Fruit fly (Drosophila melanogaster) whole organism, embryonic: ENCODE results near the gene mia.

Experiments used
- Abd-B ChIP-seq: fragments of 200-800 bp; sonication (Bioruptor generic); optimal IDR thresholded peaks from 2 replicates; lab custom pipeline; 2018; ENCODE audit warnings: missing biosample characterization, mild to moderate bottlenecking, missing genetic modification characterization, moderate library complexity
- Ada2b ChIP-seq: fragments of 200-800 bp; sonication (Bioruptor generic); IDR thresholded peaks from 2 replicates; pipeline ENCODE4 v1.3.6; 2022; ENCODE audit warnings: missing biosample characterization, missing genetic modification characterization
- Antp ChIP-seq: fragments of 200-800 bp; sonication (Bioruptor generic); optimal IDR thresholded peaks from 3 replicates; lab custom pipeline; 2016; ENCODE audit warnings: missing biosample characterization, missing genetic modification characterization
- Atf-2 ChIP-seq: fragments of 200-800 bp; sonication (Bioruptor generic); optimal IDR thresholded peaks from 2 replicates; lab custom pipeline; 2016; ENCODE audit warnings: missing biosample characterization, missing genetic modification characterization
- Blimp-1 ChIP-seq: fragments of 200-800 bp; sonication (Bioruptor generic); optimal IDR thresholded peaks from 3 replicates; lab custom pipeline; 2018; ENCODE audit warnings: missing biosample characterization, missing genetic modification characterization, mild to moderate bottlenecking, moderate library complexity, missing genetic modification reagents
- C15 ChIP-seq: fragments of 200-800 bp; sonication (Bioruptor generic); IDR thresholded peaks from 3 replicates; pipeline ENCODE4 v1.3.6; 2022; ENCODE audit warnings: missing biosample characterization, missing genetic modification characterization
- CG10267 ChIP-seq: fragments of 200-800 bp; sonication (Bioruptor generic); optimal IDR thresholded peaks from 2 replicates; lab custom pipeline; 2018; ENCODE audit warnings: missing biosample characterization, mild to moderate bottlenecking, missing genetic modification characterization, moderate library complexity
- CG10543 ChIP-seq: fragments of 200-800 bp; sonication (Bioruptor generic); optimal IDR thresholded peaks from 3 replicates; lab custom pipeline; 2017; ENCODE audit warnings: missing biosample characterization, mild to moderate bottlenecking, missing genetic modification characterization, moderate library complexity
- CG13287 ChIP-seq: fragments of 200-800 bp; sonication (Bioruptor generic); IDR thresholded peaks from 2 replicates; pipeline ENCODE4 v1.3.6; 2022; ENCODE audit warnings: missing biosample characterization, missing genetic modification characterization; ENCODE audit not compliant: partially characterized antibody
- CG13296 ChIP-seq: fragments of 200-800 bp; sonication (Bioruptor generic); optimal IDR thresholded peaks from 3 replicates; lab custom pipeline; 2018; ENCODE audit warnings: missing biosample characterization, mild to moderate bottlenecking, missing genetic modification characterization
- CG15514 ChIP-seq: fragments of 200-800 bp; sonication (Bioruptor generic); optimal IDR thresholded peaks from 3 replicates; lab custom pipeline; 2017; ENCODE audit warnings: missing biosample characterization, missing genetic modification characterization, mild to moderate bottlenecking, moderate library complexity, missing genetic modification reagents
- CG17328 ChIP-seq: fragments of 200-800 bp; sonication (Bioruptor generic); IDR thresholded peaks from 2 replicates; pipeline ENCODE4 v1.3.6; 2022; ENCODE audit warnings: missing biosample characterization, missing genetic modification characterization
- CG5180 ChIP-seq: fragments of 200-800 bp; sonication (Bioruptor generic); optimal IDR thresholded peaks from 3 replicates; lab custom pipeline; 2017; ENCODE audit warnings: missing biosample characterization, missing genetic modification characterization, mild to moderate bottlenecking, moderate library complexity, missing genetic modification reagents
- CG8924 ChIP-seq: fragments of 200-800 bp; optimal IDR thresholded peaks from 3 replicates; lab custom pipeline; 2019; ENCODE audit warnings: missing biosample characterization, mild to moderate bottlenecking, missing genetic modification characterization, moderate library complexity
- CG9609 ChIP-seq: fragments of 200-800 bp; sonication (Bioruptor generic); optimal IDR thresholded peaks from 3 replicates; lab custom pipeline; 2016; ENCODE audit warnings: missing biosample characterization, missing genetic modification characterization
- CG9797 ChIP-seq: fragments of 200-800 bp; sonication (Bioruptor generic); optimal IDR thresholded peaks from 3 replicates; lab custom pipeline; 2018; ENCODE audit warnings: missing biosample characterization, mild to moderate bottlenecking, missing genetic modification characterization
- Camta ChIP-seq: fragments of 200-800 bp; sonication (Bioruptor generic); optimal IDR thresholded peaks from 2 replicates; lab custom pipeline; 2016; ENCODE audit warnings: missing biosample characterization, missing genetic modification characterization
- D19A ChIP-seq: fragments of 200-800 bp; optimal IDR thresholded peaks from 3 replicates; lab custom pipeline; 2019; ENCODE audit warnings: missing biosample characterization, mild to moderate bottlenecking, missing genetic modification characterization, moderate library complexity
- Deaf1 ChIP-seq: fragments of 200-800 bp; optimal IDR thresholded peaks from 3 replicates; lab custom pipeline; 2019; ENCODE audit warnings: missing biosample characterization, mild to moderate bottlenecking, missing genetic modification characterization, moderate library complexity
- Dek ChIP-seq: fragments of 200-800 bp; sonication (Bioruptor generic); optimal IDR thresholded peaks from 3 replicates; lab custom pipeline; 2019; ENCODE audit warnings: missing biosample characterization, mild to moderate bottlenecking, missing genetic modification characterization, moderate library complexity
- Dll ChIP-seq: fragments of 200-800 bp; sonication (Bioruptor generic); IDR thresholded peaks from 4 replicates; pipeline ENCODE4 v1.3.6; 2022; ENCODE audit warnings: missing biosample characterization, missing genetic modification characterization; ENCODE audit not compliant: partially characterized antibody
- Drgx ChIP-seq: fragments of 200-800 bp; sonication (Bioruptor generic); IDR thresholded peaks from 2 replicates; pipeline ENCODE4 v1.3.6; 2022; ENCODE audit warnings: missing biosample characterization, missing genetic modification characterization
- E2f2 ChIP-seq: fragments of 200-800 bp; sonication (Bioruptor generic); IDR thresholded peaks from 2 replicates; pipeline ENCODE4 v1.3.6; 2022; ENCODE audit warnings: missing biosample characterization, missing genetic modification characterization
- Gsc ChIP-seq: fragments of 200-800 bp; sonication (Bioruptor generic); IDR thresholded peaks from 2 replicates; pipeline ENCODE4 v1.3.6; 2022; ENCODE audit warnings: missing biosample characterization, missing genetic modification characterization
- Hand ChIP-seq: fragments of 200-800 bp; sonication (Bioruptor generic); optimal IDR thresholded peaks from 2 replicates; lab custom pipeline; 2017; ENCODE audit warnings: mild to moderate bottlenecking, missing biosample characterization, missing genetic modification reagents, missing genetic modification characterization
- Hey ChIP-seq: fragments of 200-800 bp; sonication (Bioruptor generic); optimal IDR thresholded peaks from 3 replicates; lab custom pipeline; 2018; ENCODE audit warnings: missing biosample characterization, mild to moderate bottlenecking, missing genetic modification characterization
- Myb ChIP-seq: fragments of 200-800 bp; sonication (Bioruptor generic); optimal IDR thresholded peaks from 2 replicates; lab custom pipeline; 2016; ENCODE audit warnings: missing biosample characterization, missing genetic modification characterization
- TFAM ChIP-seq: fragments of 200-800 bp; sonication (Bioruptor generic); optimal IDR thresholded peaks from 2 replicates; lab custom pipeline; 2017; ENCODE audit warnings: missing biosample characterization, missing genetic modification characterization, inconsistent platforms
- Xrp1 ChIP-seq: fragments of 200-800 bp; sonication (Bioruptor generic); IDR thresholded peaks from 2 replicates; pipeline ENCODE4 v1.3.6; 2022; ENCODE audit warnings: missing biosample characterization, missing genetic modification characterization
- bab2 ChIP-seq: fragments of 200-800 bp; sonication (Bioruptor generic); optimal IDR thresholded peaks from 2 replicates; lab custom pipeline; 2016; ENCODE audit warnings: missing biosample characterization, missing genetic modification characterization
- bsh ChIP-seq, 2 experiments: fragments of 200-800 bp; sonication (Bioruptor generic); optimal IDR thresholded peaks; 2 replicates each; lab custom pipeline; 2017 to 2018; ENCODE audit warnings: mild to moderate bottlenecking in 2 of 2, missing biosample characterization in 2 of 2, missing genetic modification characterization in 2 of 2, moderate library complexity in 1 of 2
- btn ChIP-seq: fragments of 200-800 bp; sonication (Bioruptor generic); optimal IDR thresholded peaks from 2 replicates; lab custom pipeline; 2016; ENCODE audit warnings: missing biosample characterization, missing genetic modification characterization
- crol ChIP-seq: fragments of 200-800 bp; sonication (Bioruptor generic); IDR thresholded peaks from 2 replicates; pipeline ENCODE4 v1.3.6; 2022; ENCODE audit warnings: missing biosample characterization, missing genetic modification characterization
- disco-r ChIP-seq: fragments of 200-800 bp; sonication (Bioruptor generic); optimal IDR thresholded peaks from 2 replicates; lab custom pipeline; 2016; ENCODE audit warnings: missing biosample characterization, missing genetic modification characterization
- dmrt11E ChIP-seq: fragments of 200-800 bp; sonication (Bioruptor generic); optimal IDR thresholded peaks from 3 replicates; lab custom pipeline; 2018; ENCODE audit warnings: missing biosample characterization, mild to moderate bottlenecking, missing genetic modification characterization, moderate library complexity
- emc ChIP-seq: fragments of 200-800 bp; sonication (Bioruptor generic); optimal IDR thresholded peaks from 2 replicates; lab custom pipeline; 2016; ENCODE audit warnings: missing biosample characterization, missing genetic modification characterization
- ems ChIP-seq: fragments of 200-800 bp; sonication (Bioruptor generic); optimal IDR thresholded peaks from 3 replicates; lab custom pipeline; 2016; ENCODE audit warnings: missing biosample characterization, missing genetic modification characterization
- exex ChIP-seq: fragments of 200-800 bp; sonication (Bioruptor generic); optimal IDR thresholded peaks from 4 replicates; lab custom pipeline; 2018; ENCODE audit warnings: missing biosample characterization, mild to moderate bottlenecking, missing genetic modification characterization, moderate library complexity
- fd102C ChIP-seq: fragments of 200-800 bp; sonication (Bioruptor generic); optimal IDR thresholded peaks from 2 replicates; lab custom pipeline; 2018; ENCODE audit warnings: missing biosample characterization, mild to moderate bottlenecking, missing genetic modification characterization, moderate library complexity
- grn ChIP-seq: fragments of 200-800 bp; sonication (Bioruptor generic); optimal IDR thresholded peaks from 3 replicates; lab custom pipeline; 2017; ENCODE audit warnings: missing biosample characterization, missing genetic modification characterization
- lab ChIP-seq: fragments of 200-800 bp; sonication (Bioruptor generic); optimal IDR thresholded peaks from 3 replicates; lab custom pipeline; 2017; ENCODE audit warnings: missing biosample characterization, missing genetic modification characterization, mild to moderate bottlenecking, moderate library complexity, missing genetic modification reagents
- luna ChIP-seq: fragments of 200-800 bp; sonication (Bioruptor generic); optimal IDR thresholded peaks from 2 replicates; lab custom pipeline; 2016; ENCODE audit warnings: missing biosample characterization, missing genetic modification characterization
- odd ChIP-seq: fragments of 200-800 bp; sonication (Bioruptor generic); optimal IDR thresholded peaks from 2 replicates; lab custom pipeline; 2017; ENCODE audit warnings: missing biosample characterization, mild to moderate bottlenecking, missing genetic modification characterization
- pum ChIP-seq: fragments of 200-800 bp; sonication (Bioruptor generic); optimal IDR thresholded peaks from 2 replicates; lab custom pipeline; 2016; ENCODE audit warnings: missing biosample characterization, missing genetic modification characterization
- slbo ChIP-seq: fragments of 200-800 bp; sonication (Bioruptor generic); IDR thresholded peaks from 2 replicates; pipeline ENCODE4 v1.3.6; 2022; ENCODE audit warnings: missing biosample characterization, missing genetic modification characterization
- so ChIP-seq: fragments of 200-800 bp; sonication (Bioruptor generic); IDR thresholded peaks from 3 replicates; pipeline ENCODE4 v1.3.6; 2022; ENCODE audit warnings: missing biosample characterization, missing genetic modification characterization
- usp ChIP-seq: fragments of >200 bp; optimal IDR thresholded peaks from 2 replicates; lab custom pipeline; 2017; ENCODE audit warnings: missing biosample characterization, missing genetic modification characterization
- vnd ChIP-seq: fragments of 200-800 bp; sonication (Bioruptor generic); IDR thresholded peaks from 3 replicates; pipeline ENCODE4 v1.3.6; 2022; ENCODE audit warnings: missing biosample characterization, missing genetic modification characterization; ENCODE audit not compliant: partially characterized antibody
- wek ChIP-seq: fragments of 200-800 bp; sonication (Bioruptor generic); optimal IDR thresholded peaks from 3 replicates; lab custom pipeline; 2018; ENCODE audit warnings: missing biosample characterization, mild to moderate bottlenecking, missing genetic modification characterization, moderate library complexity

mia gene

DNA sequence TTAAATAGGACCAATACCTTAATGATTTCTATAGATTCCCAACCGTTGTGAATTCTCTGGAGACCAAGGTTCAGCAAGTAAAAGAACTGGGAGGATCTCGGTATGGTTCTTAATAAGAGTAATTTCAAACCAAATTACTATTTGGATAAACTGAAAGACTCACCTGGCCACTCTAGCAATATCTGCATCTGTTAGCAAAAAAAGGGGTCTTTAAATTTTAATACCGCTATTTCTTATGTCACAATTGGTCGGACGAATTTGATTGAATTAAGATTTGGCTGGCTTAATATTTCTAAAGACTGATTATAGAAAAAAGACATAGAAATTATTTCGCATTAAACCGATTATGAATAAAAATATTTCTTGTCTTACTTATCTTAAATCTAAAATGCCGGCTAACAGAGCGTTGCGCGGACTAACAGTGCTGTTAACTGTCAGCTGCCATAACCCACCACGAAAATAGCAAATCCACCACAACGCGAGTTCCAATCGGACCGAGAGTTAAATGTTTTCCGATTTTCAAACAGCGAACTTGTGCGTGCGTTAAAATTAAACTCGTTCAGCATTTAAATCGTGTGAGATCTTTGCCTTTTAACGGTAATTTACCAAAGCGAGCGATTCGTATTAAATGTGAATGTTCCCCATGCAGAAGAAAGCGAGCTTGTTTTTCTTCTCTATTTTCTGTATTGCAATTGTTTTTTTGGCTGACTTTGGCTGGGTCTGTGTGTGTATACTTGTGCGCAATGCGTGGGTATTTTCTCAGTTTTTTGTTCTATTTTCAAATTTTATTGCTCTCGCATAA lies 19.9 kb upstream of the mia start, which contains the start of gene CRMP (continued):
- TF ChIP-seq usp (GFP tag; lab: Kevin White, UChicago) (no peak), luna (no peak), so (GFP tag; lab: Robert Waterston, UW) (no peak), ems (GFP tag; lab: Kevin White, UChicago) (no peak), CG5180 (peak; percentile 22), Dll (GFP tag; lab: Robert Waterston, UW) (peak; percentile 49; the same call in 1 of the 4 replicates), Atf-2 (no peak), Dek (no peak), C15 (GFP tag; lab: Robert Waterston, UW) (no peak), fd102C (GFP tag; lab: Kevin White, UChicago) (no peak), disco-r (GFP tag; lab: Kevin White, UChicago) (no peak), TFAM (no peak), E2f2 (no peak), emc (GFP tag; lab: Kevin White, UChicago) (no peak), wek (GFP tag; lab: Kevin White, UChicago) (no peak), Antp (GFP tag; lab: Kevin White, UChicago) (no peak), btn (no peak), Ada2b (GFP tag; lab: Robert Waterston, UW) (no peak), pum (no peak), CG10267 (tag; lab: Kevin White, UChicago) (no peak), Drgx (GFP tag; lab: Robert Waterston, UW) (no peak), crol (GFP tag; lab: Robert Waterston, UW) (no peak), CG15514 (peak; percentile 29), CG10543 (GFP tag; lab: Kevin White, UChicago) (no peak), lab (GFP tag; lab: Kevin White, UChicago) (no peak), Abd-B (GFP tag; lab: Kevin White, UChicago) (no peak), CG13287 (GFP tag; lab: Robert Waterston, UW) (peak; percentile 59), bsh (GFP tag; optimal IDR thresholded peaks at IDR 0.05; lab: Kevin White, UChicago) (peak in 1 of 2 experiments; percentile 28), vnd (GFP tag; lab: Robert Waterston, UW) (no peak), Camta (GFP tag; lab: Kevin White, UChicago) (no peak), CG9609 (GFP tag; lab: Kevin White, UChicago) (no peak), CG13296 (GFP tag; lab: Kevin White, UChicago) (peak; percentile 26), slbo (GFP tag; lab: Robert Waterston, UW) (no peak), Gsc (GFP tag; lab: Robert Waterston, UW) (no peak), odd (GFP tag; lab: Kevin White, UChicago) (peak; percentile 31), Hand (no peak), dmrt11E (tag; lab: Kevin White, UChicago) (no peak), grn (GFP tag; lab: Kevin White, UChicago) (peak; percentile 92), Xrp1 (GFP tag; lab: Robert Waterston, UW) (no peak), exex (tag; lab: Kevin White, UChicago) (no peak), D19A (tag; lab: Kevin White, UChicago) (no peak), CG9797 (GFP tag; lab: Kevin White, UChicago) (peak; percentile 34), CG8924 (peak; percentile 15), Hey (no peak), Deaf1 (tag; lab: Kevin White, UChicago) (peak; percentile 62), bab2 (GFP tag; lab: Kevin White, UChicago) (no peak), Myb (GFP tag; lab: Kevin White, UChicago) (peak; percentile 60), Blimp-1 (GFP tag; lab: Kevin White, UChicago) (no peak), CG17328 (GFP tag; lab: Robert Waterston, UW) (0 out of 2 replicates have a peak, but pooled peaks have one; percentile 5)
